Worm (Caenorhabditis elegans): Measurements from ENCODE around the gene fbxb-87.

The fbxb-87 gene

DNA sequence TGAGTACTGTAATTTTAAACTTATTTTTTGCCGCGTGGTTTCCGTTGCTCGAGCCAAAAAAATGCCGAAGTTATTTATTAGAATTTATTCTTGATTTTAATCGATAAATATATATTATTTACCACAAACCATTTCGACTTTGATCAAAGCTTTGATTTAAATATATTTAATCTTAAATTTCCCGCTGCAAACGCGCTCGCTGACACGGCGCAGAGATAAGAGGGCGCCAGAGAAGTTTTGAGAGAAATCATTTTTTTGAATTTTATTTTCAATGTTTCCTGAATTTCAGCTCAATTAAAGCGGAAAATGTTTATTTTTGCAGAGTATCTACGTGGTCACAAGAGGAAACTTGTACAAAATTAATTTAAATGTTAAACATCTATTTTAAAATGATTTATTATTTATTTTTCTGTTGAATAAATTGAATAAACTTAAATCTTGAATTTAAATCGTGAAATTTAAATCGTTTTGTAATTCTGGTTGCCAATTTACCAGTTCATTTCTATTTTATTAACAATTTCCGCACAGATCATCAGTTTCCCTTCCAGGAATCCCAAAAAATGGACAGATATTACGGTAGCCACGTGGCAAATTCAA is 1.6 kb downstream of the fbxb-87 start, which contains the start of gene com-1:
Gene com-1, plus strand, starts transcription at position 547 of the 597 bp plus-strand sequence.
- TF ChIP-seq lin-13 (GFP tag; optimal IDR thresholded peaks at IDR 0.05) (peak; percentile 41), C34F6.9 (tag; optimal IDR thresholded peaks at IDR 0.05) (peak; percentile 62), unc-55 (GFP tag; optimal IDR thresholded peaks at IDR 0.05) (peak; percentile 68), lsy-2 (tag; optimal IDR thresholded peaks at IDR 0.05) (peak in 1 of 2 experiments; percentile 66), gmeb-1 (tag; optimal IDR thresholded peaks at IDR 0.05) (peak; percentile 57), fos-1 (tag; optimal IDR thresholded peaks at IDR 0.05) (no peak), ama-1 (optimal IDR thresholded peaks at IDR 0.05) (no peak)

ce11 chrIII:10902341-10902740 is 8.0 kb downstream of the fbxb-87 start, which contains the start of gene unc-119:
Gene unc-119 (plus strand): TSS chrIII:10902641.
- no peak for TF ChIP-seq crh-2 (tag; optimal IDR thresholded peaks at IDR 0.05)
- TF ChIP-seq mbf-1 (tag; optimal IDR thresholded peaks at IDR 0.05): no peak

ce11 chrIII:10903009-10903609 is 8.8 kb downstream of the fbxb-87 start:
- TF ChIP-seq ztf-4 (tag; optimal IDR thresholded peaks at IDR 0.05) (no peak), unc-55 (GFP tag; optimal IDR thresholded peaks at IDR 0.05) (peak; percentile 26), nhr-129 (tag; optimal IDR thresholded peaks at IDR 0.05) (no peak), C34F6.9 (tag; optimal IDR thresholded peaks at IDR 0.05) (peak; percentile 65), gmeb-1 (tag; optimal IDR thresholded peaks at IDR 0.05) (no peak), mdl-1 (tag; optimal IDR thresholded peaks at IDR 0.05) (peak in 1 of 2 experiments; percentile 12), zag-1 (tag; optimal IDR thresholded peaks at IDR 0.05) (peak; percentile 44), lin-39 (tag; optimal IDR thresholded peaks at IDR 0.05) (no peak), peb-1 (tag; optimal IDR thresholded peaks at IDR 0.05) (no peak), Y55F3AM.14 (GFP tag; optimal IDR thresholded peaks at IDR 0.05) (no peak), nhr-11 (tag; optimal IDR thresholded peaks at IDR 0.05) (no peak), crh-2 (tag; optimal IDR thresholded peaks at IDR 0.05) (peak; percentile 75), nhr-6 (tag; optimal IDR thresholded peaks at IDR 0.05) (peak; percentile 31), lsy-2 (tag; optimal IDR thresholded peaks at IDR 0.05) (peak in 1 of 2 experiments; percentile 52), lin-11 (tag; optimal IDR thresholded peaks at IDR 0.05) (peak; percentile 20), elt-3 (tag; optimal IDR thresholded peaks at IDR 0.05) (no peak), nhr-21 (tag; optimal IDR thresholded peaks at IDR 0.05) (peak; percentile 19), nhr-12 (tag; optimal IDR thresholded peaks at IDR 0.05) (no peak)

DNA sequence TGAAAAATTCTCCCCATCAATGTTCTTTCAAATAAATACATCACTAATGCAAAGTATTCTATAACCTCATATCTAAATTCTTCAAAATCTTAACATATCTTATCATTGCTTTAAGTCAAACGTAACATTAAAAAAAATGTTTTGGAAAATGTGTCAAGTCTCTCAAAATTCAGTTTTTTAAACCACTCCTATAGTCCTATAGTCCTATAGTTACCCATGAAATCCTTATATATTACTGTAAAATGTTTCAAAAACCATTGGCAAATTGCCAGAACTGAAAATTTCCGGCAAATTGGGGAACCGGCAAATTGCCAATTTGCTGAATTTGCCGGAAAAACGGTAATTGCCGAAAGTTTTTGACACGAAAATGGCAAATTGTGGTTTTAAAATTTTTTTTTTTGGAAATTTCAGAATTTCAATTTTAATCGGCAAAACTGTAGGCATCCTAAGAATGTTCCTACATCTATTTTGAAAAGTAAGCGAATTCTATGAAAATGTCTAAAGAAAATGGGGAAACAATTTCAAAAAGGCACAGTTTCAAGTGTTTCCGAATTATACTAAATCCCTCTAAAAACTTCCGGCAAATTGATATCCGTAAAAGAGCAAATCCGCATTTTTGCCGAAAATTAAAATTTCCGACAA is 10.1 kb downstream of the fbxb-87 start:
- TF ChIP-seq sma-9 (GFP tag; optimal IDR thresholded peaks at IDR 0.05) (no peak), sma-9 (tag; optimal IDR thresholded peaks at IDR 0.05) (no peak), Y55F3AM.14 (GFP tag; optimal IDR thresholded peaks at IDR 0.05) (no peak), ztf-1 (GFP tag; conservative IDR thresholded peaks at IDR 0.05) (no peak), nhr-25 (tag; optimal IDR thresholded peaks at IDR 0.05) (peak; percentile 97), ZK546.5 (tag; optimal IDR thresholded peaks at IDR 0.05) (no peak), gmeb-1 (tag; optimal IDR thresholded peaks at IDR 0.05) (peak; percentile 13), blmp-1 (tag; optimal IDR thresholded peaks at IDR 0.05; ENCODE audit: insufficient read depth) (no peak), ztf-4 (tag; optimal IDR thresholded peaks at IDR 0.05) (no peak)

DNA sequence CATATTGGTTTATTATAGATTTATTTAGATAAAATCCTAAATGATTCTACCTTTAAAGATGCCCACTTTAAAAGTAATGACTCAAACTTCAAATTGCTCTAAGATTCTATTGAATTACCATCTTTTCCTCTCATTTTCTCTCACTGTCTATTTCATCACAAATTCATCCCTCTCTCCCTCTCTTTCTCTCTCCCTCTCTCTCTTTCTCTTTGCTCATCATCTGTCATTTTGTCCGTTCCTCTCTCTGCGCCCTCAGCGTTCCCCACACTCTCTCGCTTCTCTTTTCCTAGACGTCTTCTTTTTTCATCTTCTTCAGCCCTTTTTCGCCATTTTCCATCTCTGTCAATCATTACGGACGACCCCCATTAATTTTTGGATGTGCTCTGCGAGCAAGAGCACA is 10.8 kb downstream of the fbxb-87 start:
- TF ChIP-seq F13H6.1 (tag; optimal IDR thresholded peaks at IDR 0.05) (peak; percentile 48), lin-11 (tag; optimal IDR thresholded peaks at IDR 0.05) (no peak), lin-13 (GFP tag; optimal IDR thresholded peaks at IDR 0.05) (peak; percentile 26), sem-4 (tag; optimal IDR thresholded peaks at IDR 0.05) (peak; percentile 34), C34F6.9 (tag; optimal IDR thresholded peaks at IDR 0.05) (peak; percentile 76), crh-2 (tag; optimal IDR thresholded peaks at IDR 0.05) (peak; percentile 1), sma-9 (GFP tag; optimal IDR thresholded peaks at IDR 0.05) (peak; percentile 53), sma-9 (tag; optimal IDR thresholded peaks at IDR 0.05) (no peak), unc-55 (GFP tag; optimal IDR thresholded peaks at IDR 0.05) (peak; percentile 70), peb-1 (tag; optimal IDR thresholded peaks at IDR 0.05) (no peak), nhr-77 (tag; optimal IDR thresholded peaks at IDR 0.05) (no peak), alr-1 (tag; optimal IDR thresholded peaks at IDR 0.05) (no peak), ztf-1 (GFP tag; conservative IDR thresholded peaks at IDR 0.05) (no peak), fos-1 (tag; optimal IDR thresholded peaks at IDR 0.05) (no peak), nhr-6 (tag; optimal IDR thresholded peaks at IDR 0.05) (peak; percentile 46), nhr-25 (tag; optimal IDR thresholded peaks at IDR 0.05) (peak; percentile 97), mab-5 (tag; optimal IDR thresholded peaks at IDR 0.05) (peak; percentile 64), gmeb-1 (tag; optimal IDR thresholded peaks at IDR 0.05) (peak; percentile 91), sma-3 (GFP tag; optimal IDR thresholded peaks at IDR 0.05) (no peak), ztf-11 (tag; optimal IDR thresholded peaks at IDR 0.05) (no peak), ceh-82 (tag; optimal IDR thresholded peaks at IDR 0.05) (peak; percentile 54), nhr-129 (tag; optimal IDR thresholded peaks at IDR 0.05) (peak; percentile 23), lsy-2 (tag; optimal IDR thresholded peaks at IDR 0.05) (peak in 1 of 2 experiments; percentile 50), blmp-1 (tag; optimal IDR thresholded peaks at IDR 0.05; ENCODE audit: insufficient read depth) (peak; percentile 35), aly-2 (tag; optimal IDR thresholded peaks at IDR 0.05) (no peak), ztf-4 (tag; optimal IDR thresholded peaks at IDR 0.05) (no peak)

Measured in whole organism, L2 larva.